Worm (Caenorhabditis elegans): ENCODE measurements around the gene scl-2.
A peak's percentile ranks its signal among the peaks of the same experiment; 100 is the strongest.

- peak; percentile 32; the same call in 1 of the 2 replicates for TF ChIP-seq flt-1 (GFP tag; IDR thresholded peaks at IDR 0.05)
- no peak for TF ChIP-seq ref-1 (GFP tag; conservative IDR thresholded peaks at IDR 0.05)
Measured at ce11 chrIV:13036835-13037234, 20.7 kb upstream of the scl-2 start.
